Fruit fly (Drosophila melanogaster) whole organism, embryonic: Measurements from ENCODE around the gene CG4733.
A peak's percentile ranks its signal among the peaks of the same experiment; 100 is the strongest.

Experiments
- Abd-B ChIP-seq: fragments of 200-800 bp; sonication (Bioruptor generic); optimal IDR thresholded peaks from 2 replicates; lab custom pipeline; 2018; ENCODE audit warnings: missing biosample characterization, mild to moderate bottlenecking, missing genetic modification characterization, moderate library complexity
- Antp ChIP-seq: fragments of 200-800 bp; sonication (Bioruptor generic); optimal IDR thresholded peaks from 3 replicates; lab custom pipeline; 2016; ENCODE audit warnings: missing biosample characterization, missing genetic modification characterization
- Bgb ChIP-seq: fragments of 200-800 bp; sonication (Bioruptor generic); IDR thresholded peaks from 2 replicates; pipeline ENCODE4 v1.3.6; 2022; ENCODE audit warnings: missing biosample characterization, missing genetic modification characterization; ENCODE audit not compliant: partially characterized antibody
- Blimp-1 ChIP-seq: fragments of 200-800 bp; sonication (Bioruptor generic); optimal IDR thresholded peaks from 3 replicates; lab custom pipeline; 2018; ENCODE audit warnings: missing biosample characterization, missing genetic modification characterization, mild to moderate bottlenecking, moderate library complexity, missing genetic modification reagents
- CG10462 ChIP-seq: fragments of 200-800 bp; sonication (Bioruptor generic); optimal IDR thresholded peaks from 2 replicates; lab custom pipeline; 2016; ENCODE audit warnings: missing biosample characterization, missing genetic modification characterization
- CG10543 ChIP-seq: fragments of 200-800 bp; sonication (Bioruptor generic); optimal IDR thresholded peaks from 3 replicates; lab custom pipeline; 2017; ENCODE audit warnings: missing biosample characterization, mild to moderate bottlenecking, missing genetic modification characterization, moderate library complexity
- CG10979 ChIP-seq: fragments of 200-800 bp; sonication (Bioruptor generic); optimal IDR thresholded peaks from 2 replicates; lab custom pipeline; 2018; ENCODE audit warnings: missing biosample characterization, mild to moderate bottlenecking, missing genetic modification characterization, moderate library complexity
- CG11247 ChIP-seq: fragments of 200-800 bp; sonication (Bioruptor generic); IDR thresholded peaks from 2 replicates; pipeline ENCODE4 v1.3.6; 2022; ENCODE audit warnings: missing biosample characterization, missing genetic modification characterization
- CG12942 ChIP-seq: fragments of 200-800 bp; sonication (Bioruptor generic); optimal IDR thresholded peaks from 3 replicates; lab custom pipeline; 2016; ENCODE audit warnings: missing biosample characterization, missing genetic modification characterization
- CG14710 ChIP-seq: fragments of 200-800 bp; sonication (Bioruptor generic); optimal IDR thresholded peaks from 3 replicates; lab custom pipeline; 2019; ENCODE audit warnings: missing biosample characterization, mild to moderate bottlenecking, missing genetic modification characterization, moderate library complexity
- CG15011 ChIP-seq: fragments of 200-800 bp; sonication (Bioruptor generic); optimal IDR thresholded peaks from 3 replicates; lab custom pipeline; 2018; ENCODE audit warnings: missing biosample characterization, mild to moderate bottlenecking, missing genetic modification characterization
- CG1529 ChIP-seq: fragments of 200-800 bp; sonication (Bioruptor generic); optimal IDR thresholded peaks from 3 replicates; lab custom pipeline; 2018; ENCODE audit warnings: missing biosample characterization, missing genetic modification characterization
- CG1647 ChIP-seq: fragments of 200-800 bp; sonication (Bioruptor generic); optimal IDR thresholded peaks from 3 replicates; lab custom pipeline; 2016; ENCODE audit warnings: missing biosample characterization, missing genetic modification characterization
- CG17361 ChIP-seq: fragments of 200-800 bp; sonication (Bioruptor generic); IDR thresholded peaks from 3 replicates; pipeline ENCODE4 v1.3.6; 2022; ENCODE audit warnings: missing biosample characterization, missing genetic modification characterization
- CG17802 ChIP-seq: fragments of 200-800 bp; sonication (Bioruptor generic); optimal IDR thresholded peaks from 2 replicates; lab custom pipeline; 2018; ENCODE audit warnings: missing biosample characterization, mild to moderate bottlenecking, missing genetic modification characterization, moderate library complexity
- CG17829 ChIP-seq: fragments of 200-800 bp; optimal IDR thresholded peaks from 2 replicates; lab custom pipeline; 2019; ENCODE audit warnings: missing biosample characterization, mild to moderate bottlenecking, missing genetic modification characterization, moderate library complexity
- CG18619 ChIP-seq: fragments of 200-800 bp; sonication (Bioruptor generic); optimal IDR thresholded peaks from 3 replicates; lab custom pipeline; 2017; ENCODE audit warnings: missing biosample characterization, mild to moderate bottlenecking, missing genetic modification characterization
- CG2116 ChIP-seq: fragments of 200-800 bp; sonication (Bioruptor generic); optimal IDR thresholded peaks from 3 replicates; lab custom pipeline; 2018; ENCODE audit warnings: missing biosample characterization, mild to moderate bottlenecking, missing genetic modification characterization
- CG2875 ChIP-seq: fragments of 200-800 bp; sonication (Bioruptor generic); optimal IDR thresholded peaks from 2 replicates; lab custom pipeline; 2017; ENCODE audit warnings: missing biosample characterization, mild to moderate bottlenecking, missing genetic modification characterization, missing genetic modification reagents
- CG3838 ChIP-seq: fragments of 200-800 bp; sonication (Bioruptor generic); optimal IDR thresholded peaks from 3 replicates; lab custom pipeline; 2016; ENCODE audit warnings: missing biosample characterization, missing genetic modification characterization
- CG4730 ChIP-seq: fragments of 200-800 bp; sonication (Bioruptor generic); IDR thresholded peaks from 2 replicates; pipeline ENCODE4 v1.3.6; 2022; ENCODE audit warnings: missing biosample characterization, missing genetic modification characterization
- CG4854 ChIP-seq: fragments of 200-800 bp; sonication (Bioruptor generic); optimal IDR thresholded peaks from 2 replicates; lab custom pipeline; 2016; ENCODE audit warnings: missing biosample characterization, missing genetic modification characterization, inconsistent platforms
- CG6689 ChIP-seq: fragments of 200-800 bp; sonication (Bioruptor generic); IDR thresholded peaks from 2 replicates; pipeline ENCODE4 v1.3.6; 2022; ENCODE audit warnings: missing biosample characterization, missing genetic modification characterization
- CG7839 ChIP-seq: fragments of 200-800 bp; sonication (Bioruptor generic); optimal IDR thresholded peaks from 3 replicates; lab custom pipeline; 2018; ENCODE audit warnings: missing biosample characterization, mild to moderate bottlenecking, missing genetic modification characterization, moderate library complexity
- CG7987 ChIP-seq: fragments of 200-800 bp; sonication (Bioruptor generic); optimal IDR thresholded peaks from 2 replicates; lab custom pipeline; 2018; ENCODE audit warnings: missing biosample characterization, mild to moderate bottlenecking, missing genetic modification characterization, moderate library complexity
- CG8281 ChIP-seq: fragments of 200-800 bp; sonication (Bioruptor generic); optimal IDR thresholded peaks from 2 replicates; lab custom pipeline; 2018; ENCODE audit warnings: missing biosample characterization, mild to moderate bottlenecking, missing genetic modification characterization, moderate library complexity
- CG8924 ChIP-seq: fragments of 200-800 bp; optimal IDR thresholded peaks from 3 replicates; lab custom pipeline; 2019; ENCODE audit warnings: missing biosample characterization, mild to moderate bottlenecking, missing genetic modification characterization, moderate library complexity
- D19B ChIP-seq: fragments of 200-800 bp; sonication (Bioruptor generic); optimal IDR thresholded peaks from 2 replicates; lab custom pipeline; 2017; ENCODE audit warnings: missing biosample characterization, mild to moderate bottlenecking, missing genetic modification characterization
- Ets65A ChIP-seq: fragments of 200-800 bp; sonication (Bioruptor generic); peaks from one replicate; lab custom pipeline; 2016; ENCODE audit warnings: missing biosample characterization, missing genetic modification characterization
- Fer1 ChIP-seq: fragments of 200-800 bp; sonication (Bioruptor generic); optimal IDR thresholded peaks from 2 replicates; lab custom pipeline; 2017; ENCODE audit warnings: missing biosample characterization, mild to moderate bottlenecking, missing genetic modification characterization
- Hr51 ChIP-seq, 2 experiments: fragments of 200-800 bp; sonication (Bioruptor generic); optimal IDR thresholded peaks; 2 replicates in 1 of 2; 3 replicates in 1 of 2; lab custom pipeline; 2016 to 2018; ENCODE audit warnings: missing biosample characterization in 2 of 2, missing genetic modification characterization in 2 of 2, mild to moderate bottlenecking in 1 of 2, moderate library complexity in 1 of 2
- Med ChIP-seq: fragments of 200-800 bp; sonication (Bioruptor generic); peaks from one replicate; lab custom pipeline; 2016; ENCODE audit warnings: missing biosample characterization, missing genetic modification characterization, mild to moderate bottlenecking, inconsistent platforms, moderate library complexity
- NC2β ChIP-seq: fragments of 200-800 bp; sonication (Bioruptor generic); optimal IDR thresholded peaks from 2 replicates; lab custom pipeline; 2016; ENCODE audit warnings: missing biosample characterization, missing genetic modification characterization
- Oli ChIP-seq: fragments of 200-800 bp; sonication (Bioruptor generic); optimal IDR thresholded peaks from 2 replicates; lab custom pipeline; 2018; ENCODE audit warnings: missing biosample characterization, mild to moderate bottlenecking, missing genetic modification characterization, moderate library complexity
- Opbp ChIP-seq: fragments of 200-800 bp; sonication (Bioruptor generic); IDR thresholded peaks from 3 replicates; pipeline ENCODE4 v1.3.6; 2022; ENCODE audit warnings: missing biosample characterization, missing genetic modification characterization; ENCODE audit not compliant: partially characterized antibody
- Spps ChIP-seq: fragments of 200-800 bp; sonication (Bioruptor generic); optimal IDR thresholded peaks from 2 replicates; lab custom pipeline; 2018; ENCODE audit warnings: missing biosample characterization, mild to moderate bottlenecking, missing genetic modification characterization
- bsh ChIP-seq, 2 experiments: fragments of 200-800 bp; sonication (Bioruptor generic); optimal IDR thresholded peaks; 2 replicates each; lab custom pipeline; 2017 to 2018; ENCODE audit warnings: mild to moderate bottlenecking in 2 of 2, missing biosample characterization in 2 of 2, missing genetic modification characterization in 2 of 2, moderate library complexity in 1 of 2
- ci ChIP-seq: fragments of 200-800 bp; sonication (Bioruptor generic); IDR thresholded peaks from 3 replicates; pipeline ENCODE4 v1.3.6; 2022; ENCODE audit warnings: missing biosample characterization, missing genetic modification characterization
- fd3F ChIP-seq: fragments of 200-800 bp; sonication (Bioruptor generic); optimal IDR thresholded peaks from 2 replicates; lab custom pipeline; 2018; ENCODE audit warnings: missing biosample characterization, mild to moderate bottlenecking, missing genetic modification characterization, moderate library complexity
- fd64A ChIP-seq: fragments of 200-800 bp; sonication (Bioruptor generic); optimal IDR thresholded peaks from 3 replicates; lab custom pipeline; 2018; ENCODE audit warnings: missing biosample characterization, mild to moderate bottlenecking, missing genetic modification characterization
- insv ChIP-seq, 2 experiments: fragments of 200-800 bp; sonication (Bioruptor generic); optimal IDR thresholded peaks; 3 replicates each; lab custom pipeline; 2016 to 2018; ENCODE audit warnings: missing biosample characterization in 2 of 2, missing genetic modification characterization in 2 of 2
- jumu ChIP-seq: fragments of 200-800 bp; sonication (Bioruptor generic); optimal IDR thresholded peaks from 3 replicates; lab custom pipeline; 2016; ENCODE audit warnings: missing biosample characterization, missing genetic modification characterization
- lola ChIP-seq, 3 experiments: fragments of >200 bp in 2 of 3; fragments of 200-800 bp in 1 of 3; sonication (Bioruptor generic) in 1 of 3; optimal IDR thresholded peaks; 2 replicates each; lab custom pipeline; 2017 to 2019; ENCODE audit warnings: missing biosample characterization in 3 of 3, missing genetic modification characterization in 3 of 3, mild to moderate bottlenecking in 1 of 3, moderate library complexity in 1 of 3
- nmo ChIP-seq: fragments of 200-800 bp; sonication (Bioruptor generic); optimal IDR thresholded peaks from 2 replicates; lab custom pipeline; 2018; ENCODE audit warnings: missing biosample characterization, mild to moderate bottlenecking, missing genetic modification characterization, moderate library complexity
- oc ChIP-seq: fragments of 200-800 bp; sonication (Bioruptor generic); optimal IDR thresholded peaks from 2 replicates; lab custom pipeline; 2018; ENCODE audit warnings: missing biosample characterization, mild to moderate bottlenecking, missing genetic modification characterization, moderate library complexity
- row ChIP-seq: fragments of 200-800 bp; sonication (Bioruptor generic); IDR thresholded peaks from 3 replicates; pipeline ENCODE4 v1.3.6; 2022; ENCODE audit warnings: missing biosample characterization, missing genetic modification characterization
- ssp ChIP-seq: fragments of 200-800 bp; sonication (Bioruptor generic); IDR thresholded peaks from 2 replicates; pipeline ENCODE4 v1.3.6; 2022; ENCODE audit warnings: missing biosample characterization, missing genetic modification characterization
- ttk ChIP-seq: fragments of 200-800 bp; sonication (Bioruptor generic); IDR thresholded peaks from 2 replicates; pipeline ENCODE4 v2.1.2; 2022; ENCODE audit warnings: missing biosample characterization, missing genetic modification characterization
- unc-4 ChIP-seq: fragments of 200-800 bp; sonication (Bioruptor generic); IDR thresholded peaks from 2 replicates; pipeline ENCODE4 v1.3.6; 2022; ENCODE audit warnings: missing biosample characterization, missing genetic modification characterization; ENCODE audit not compliant: partially characterized antibody
- zen2 ChIP-seq: fragments of 200-800 bp; sonication (Bioruptor generic); IDR thresholded peaks from 3 replicates; pipeline ENCODE4 v1.3.6; 2022; ENCODE audit warnings: missing biosample characterization, missing genetic modification characterization; ENCODE audit not compliant: partially characterized antibody

The CG4733 gene

DNA sequence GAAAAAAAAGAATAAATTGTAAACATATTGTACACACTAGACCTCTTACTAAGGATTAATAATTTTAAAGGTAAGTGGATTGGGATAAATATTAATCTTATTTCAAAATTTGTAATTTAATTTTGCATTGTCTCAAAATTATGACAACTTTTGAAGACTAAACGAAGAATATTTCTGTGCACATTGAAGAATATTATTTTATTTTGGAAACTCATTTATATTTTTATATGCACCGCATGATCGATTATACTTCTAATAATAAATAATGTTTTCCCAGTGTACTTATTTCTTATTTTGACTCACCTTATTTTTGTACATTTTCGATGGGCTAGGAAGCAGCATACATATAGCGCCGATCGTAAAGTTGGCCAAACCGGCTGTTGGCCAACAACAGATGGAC lies 46.6 kb upstream of the CG4733 start (continued):
- TF ChIP-seq CG3838 (GFP tag; lab: Kevin White, UChicago) (no peak), zen2 (GFP tag; lab: Robert Waterston, UW) (no peak), Ets65A (no peak), Opbp (GFP tag; lab: Robert Waterston, UW) (no peak), CG17361 (GFP tag; lab: Robert Waterston, UW) (peak; percentile 54; the same call in 2 of the 3 replicates), ssp (GFP tag; lab: Robert Waterston, UW) (no peak), CG10979 (tag; lab: Kevin White, UChicago) (peak; percentile 54), CG8281 (tag; lab: Kevin White, UChicago) (no peak), CG4854 (GFP tag; lab: Kevin White, UChicago) (no peak), ci (GFP tag; lab: Robert Waterston, UW) (no peak), CG1529 (GFP tag; lab: Kevin White, UChicago) (no peak), CG17829 (tag; lab: Kevin White, UChicago) (peak; percentile 33), D19B (no peak), CG10462 (GFP tag; lab: Kevin White, UChicago) (no peak), Abd-B (no peak), Bgb (GFP tag; lab: Robert Waterston, UW) (no peak), lola (GFP tag; optimal IDR thresholded peaks at IDR 0.05; lab: Kevin White, UChicago) (no peak), CG2116 (GFP tag; lab: Kevin White, UChicago) (no peak), nmo (GFP tag; lab: Kevin White, UChicago) (peak; percentile 26), CG12942 (GFP tag; lab: Kevin White, UChicago) (no peak), CG17802 (tag; lab: Kevin White, UChicago) (no peak), Med (GFP tag; lab: Kevin White, UChicago) (no peak), row (GFP tag; lab: Robert Waterston, UW) (no peak), fd3F (GFP tag; lab: Kevin White, UChicago) (no peak), oc (tag; lab: Kevin White, UChicago) (no peak), Hr51 (GFP tag; optimal IDR thresholded peaks at IDR 0.05; lab: Kevin White, UChicago) (no peak), CG8924 (tag; lab: Kevin White, UChicago) (no peak), NC2β (GFP tag; lab: Kevin White, UChicago) (no peak), CG7987 (GFP tag; lab: Kevin White, UChicago) (no peak), ttk (no peak), CG2875 (GFP tag; lab: Kevin White, UChicago) (no peak), CG4730 (GFP tag; lab: Robert Waterston, UW) (no peak), Antp (no peak), Oli (tag; lab: Kevin White, UChicago) (no peak), jumu (GFP tag; lab: Kevin White, UChicago) (no peak), CG1647 (no peak), CG11247 (GFP tag; lab: Robert Waterston, UW) (no peak), CG18619 (GFP tag; lab: Kevin White, UChicago) (no peak), Spps (tag; lab: Kevin White, UChicago) (peak; percentile 35), insv (GFP tag; optimal IDR thresholded peaks at IDR 0.05; lab: Kevin White, UChicago) (no peak), CG15011 (GFP tag; lab: Kevin White, UChicago) (no peak), fd64A (GFP tag; lab: Kevin White, UChicago) (no peak), unc-4 (no peak), Fer1 (GFP tag; lab: Kevin White, UChicago) (no peak), CG10543 (GFP tag; lab: Kevin White, UChicago) (no peak), CG7839 (peak; percentile 5), Blimp-1 (GFP tag; lab: Kevin White, UChicago) (peak; percentile 35), bsh (GFP tag; optimal IDR thresholded peaks at IDR 0.05; lab: Kevin White, UChicago) (no peak), CG14710 (tag; lab: Kevin White, UChicago) (peak; percentile 35), CG6689 (GFP tag; lab: Robert Waterston, UW) (no peak)
